Worm (Caenorhabditis elegans) whole organism, mixed stage, embryonic: ENCODE measurements around the gene mtm-3.
A peak's percentile ranks its signal among the peaks of the same experiment; 100 is the strongest.

ENCODE experiments used
- lin-13 ChIP-seq: fragments of 150-350 bp; optimal IDR thresholded peaks from 2 replicates; lab custom pipeline; 2014; ENCODE audit warnings: missing biosample characterization, missing genetic modification characterization
- mls-2 ChIP-seq: sonication (generic microtip); optimal IDR thresholded peaks from 2 replicates; lab custom pipeline; 2016; ENCODE audit warnings: mild to moderate bottlenecking, missing genetic modification characterization, moderate library complexity, missing compliant biosample characterization
- unc-62 ChIP-seq: fragments of 150-350 bp; optimal IDR thresholded peaks from 2 replicates; lab custom pipeline; 2014; ENCODE audit warnings: missing biosample characterization, missing genetic modification reagents, missing genetic modification characterization

- TF ChIP-seq mls-2 (tag; lab: Kevin White, UChicago), result peak; percentile 46
- peak; percentile 63 for TF ChIP-seq lin-13 (tag; lab: Kevin White, UChicago)
- TF ChIP-seq unc-62 (GFP tag; lab: Kevin White, UChicago), result peak; percentile 74
These were observed 19.9 kb upstream of the mtm-3 start for ce11 chrIII:3820134-3820533.
